Fruit fly (Drosophila melanogaster): Measurements from ENCODE around the gene CG32572.

- TF ChIP-seq CG2712 (tag; optimal IDR thresholded peaks at IDR 0.05) (peak; percentile 78), kah (GFP tag; optimal IDR thresholded peaks at IDR 0.05) (no peak), sr (GFP tag; IDR thresholded peaks at IDR 0.05) (no peak), CkIIα-i1 (GFP tag; IDR thresholded peaks at IDR 0.05) (no peak), CG13424 (tag; optimal IDR thresholded peaks at IDR 0.05) (peak; percentile 51), Deaf1 (tag; optimal IDR thresholded peaks at IDR 0.05) (no peak), CG4424 (GFP tag; optimal IDR thresholded peaks at IDR 0.05) (peak; percentile 72)
Measured at dm6 chrX:16772882-16773827, 52.2 kb downstream of the CG32572 start.
